Worm (Caenorhabditis elegans) whole organism, L4/young adult: ENCODE results near the gene mnp-1.

ENCODE experiments used
- dao-5 ChIP-seq: sonication (generic microtip); optimal IDR thresholded peaks from 2 replicates; lab custom pipeline; 2016; ENCODE audit warnings: missing genotype, missing genetic modification characterization, moderate library complexity, missing compliant biosample characterization
- him-1 ChIP-seq: sonication (generic microtip); optimal IDR thresholded peaks from 2 replicates; lab custom pipeline; 2016; ENCODE audit warnings: missing genotype, missing genetic modification reagents, missing genetic modification characterization, missing compliant biosample characterization

ce11 chrIII:4330984-4331383, 25.4 kb upstream of the mnp-1 start, which contains the start of gene gly-6:
- TF ChIP-seq him-1 (no peak), dao-5 (tag; lab: Kevin White, UChicago) (no peak)
